Fruit fly (Drosophila melanogaster) whole organism, pupa: ENCODE data around the gene Doc2.

Experiments used
- D1 ChIP-seq: fragments of 200-800 bp; sonication (Bioruptor generic); optimal IDR thresholded peaks from 2 replicates; lab custom pipeline; 2018; ENCODE audit warnings: missing biosample characterization, mild to moderate bottlenecking, missing genetic modification characterization, moderate library complexity
- Pif1A ChIP-seq: fragments of 200-800 bp; sonication (Bioruptor generic); optimal IDR thresholded peaks from 3 replicates; lab custom pipeline; 2016; ENCODE audit warnings: missing biosample characterization, missing genetic modification characterization

dm6 chr3L:8986582-8986981 is 32.5 kb downstream of the Doc2 start, which contains the start of gene CG5068:
- no peak for TF ChIP-seq Pif1A
- no peak for TF ChIP-seq D1 (tag; lab: Kevin White, UChicago)
